Fruit fly (Drosophila melanogaster): ENCODE results near the gene Adgf-C.

Gene Adgf-C

dm6 chr3R:13660924-13661659 is 45.5 kb upstream of the Adgf-C start, which contains the start of gene B52 (continued):
- TF ChIP-seq topi (GFP tag; optimal IDR thresholded peaks at IDR 0.05) (peak; percentile 70), Sox102F (GFP tag; optimal IDR thresholded peaks at IDR 0.05) (peak; percentile 70), lz (GFP tag; optimal IDR thresholded peaks at IDR 0.05) (peak; percentile 68), CG6163 (GFP tag; IDR thresholded peaks at IDR 0.05) (peak; percentile 58; the same call in 1 of the 3 replicates), CG10669 (GFP tag; optimal IDR thresholded peaks at IDR 0.05) (peak; percentile 37), Gug (GFP tag; IDR thresholded peaks at IDR 0.05) (no peak), fd59A (GFP tag; optimal IDR thresholded peaks at IDR 0.05) (peak; percentile 2), Met (GFP tag; optimal IDR thresholded peaks at IDR 0.05) (peak; percentile 61), svp (GFP tag) (peak; percentile 45), CG34406 (GFP tag; optimal IDR thresholded peaks at IDR 0.05) (peak; percentile 69), CG10631 (GFP tag; optimal IDR thresholded peaks at IDR 0.05) (no peak), CG6792 (GFP tag; optimal IDR thresholded peaks at IDR 0.05) (peak; percentile 14), CG11902 (GFP tag; optimal IDR thresholded peaks at IDR 0.05) (no peak), CG8319 (GFP tag; optimal IDR thresholded peaks at IDR 0.05) (peak; percentile 22), CG6276 (GFP tag; optimal IDR thresholded peaks at IDR 0.05) (no peak), ss (GFP tag; optimal IDR thresholded peaks at IDR 0.05) (peak; percentile 68 to 84), fd85E (GFP tag; optimal IDR thresholded peaks at IDR 0.05) (peak; percentile 64), Sox14 (GFP tag; optimal IDR thresholded peaks at IDR 0.05) (peak; percentile 48), eg (GFP tag; IDR thresholded peaks at IDR 0.05) (peak; percentile 62; the same call in 2 of the 3 replicates), net (GFP tag; optimal IDR thresholded peaks at IDR 0.05) (peak; percentile 68), CG11294 (GFP tag; IDR thresholded peaks at IDR 0.05) (no peak), Hr39 (GFP tag; optimal IDR thresholded peaks at IDR 0.05) (peak; percentile 59), Eip75B (GFP tag; optimal IDR thresholded peaks at IDR 0.05) (peak; percentile 55), Eip78C (GFP tag) (peak; percentile 87), OdsH (GFP tag; optimal IDR thresholded peaks at IDR 0.05) (peak; percentile 42), Eip93F (GFP tag; optimal IDR thresholded peaks at IDR 0.05) (no peak), CG32006 (GFP tag; optimal IDR thresholded peaks at IDR 0.05) (peak; percentile 52), pdm3 (GFP tag; optimal IDR thresholded peaks at IDR 0.05) (peak; percentile 51), CG31627 (GFP tag; optimal IDR thresholded peaks at IDR 0.05) (peak; percentile 66), CG1621 (tag; optimal IDR thresholded peaks at IDR 0.05) (peak; percentile 61)

DNA sequence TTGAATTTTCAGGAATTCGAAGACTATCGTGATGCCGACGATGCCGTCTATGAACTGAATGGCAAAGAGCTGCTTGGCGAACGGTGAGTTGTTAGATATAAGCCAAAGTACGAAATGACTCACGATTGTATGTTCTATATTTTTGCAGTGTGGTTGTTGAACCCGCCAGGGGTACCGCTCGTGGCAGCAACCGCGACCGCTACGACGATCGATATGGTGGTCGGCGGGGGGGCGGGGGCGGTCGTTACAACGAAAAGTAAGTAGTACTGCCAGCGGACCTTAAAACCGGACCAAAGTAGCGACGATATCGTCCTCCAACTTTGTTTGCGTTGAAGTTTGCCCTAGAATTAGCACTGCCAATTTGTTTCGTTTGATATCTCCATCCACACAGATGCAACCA is 44.4 kb upstream of the Adgf-C start:
- TF ChIP-seq OdsH (GFP tag; optimal IDR thresholded peaks at IDR 0.05) (no peak), fd85E (GFP tag; optimal IDR thresholded peaks at IDR 0.05) (no peak), CG10631 (GFP tag; optimal IDR thresholded peaks at IDR 0.05) (no peak), esn (GFP tag; optimal IDR thresholded peaks at IDR 0.05) (no peak), CG8119 (GFP tag; IDR thresholded peaks at IDR 0.05) (no peak), fd59A (GFP tag; optimal IDR thresholded peaks at IDR 0.05) (no peak), Eip93F (GFP tag; optimal IDR thresholded peaks at IDR 0.05) (no peak), Hr39 (GFP tag; optimal IDR thresholded peaks at IDR 0.05) (no peak), cyc (GFP tag; optimal IDR thresholded peaks at IDR 0.05) (no peak), CG16779 (tag; optimal IDR thresholded peaks at IDR 0.05) (no peak), acj6 (GFP tag; optimal IDR thresholded peaks at IDR 0.05) (no peak), fkh (GFP tag; optimal IDR thresholded peaks at IDR 0.05) (no peak), Ets21C (GFP tag; optimal IDR thresholded peaks at IDR 0.05) (no peak), lz (GFP tag; optimal IDR thresholded peaks at IDR 0.05) (no peak)

dm6 chr3R:13665992-13666391 is 40.6 kb upstream of the Adgf-C start:
- no peak for TF ChIP-seq Met (GFP tag; optimal IDR thresholded peaks at IDR 0.05)
- TF ChIP-seq CG6808 (GFP tag; optimal IDR thresholded peaks at IDR 0.05) = no peak
- TF ChIP-seq CG11294 (GFP tag; IDR thresholded peaks at IDR 0.05) = no peak
- no peak for TF ChIP-seq CG3032 (tag; optimal IDR thresholded peaks at IDR 0.05)
- TF ChIP-seq Lpt (GFP tag; optimal IDR thresholded peaks at IDR 0.05) = no peak
- TF ChIP-seq cyc (GFP tag; optimal IDR thresholded peaks at IDR 0.05) = no peak
- no peak for TF ChIP-seq Gug (GFP tag; IDR thresholded peaks at IDR 0.05)
- TF ChIP-seq CG34406 (GFP tag; optimal IDR thresholded peaks at IDR 0.05) = no peak
- no peak for TF ChIP-seq Sox14 (GFP tag; optimal IDR thresholded peaks at IDR 0.05)
